Fruit fly (Drosophila melanogaster): ENCODE measurements around the gene hemo.

dm6 chr3R:18515010-18515409, 50.0 kb downstream of the hemo start:
- TF ChIP-seq CG16779 (tag; optimal IDR thresholded peaks at IDR 0.05) (no peak), CG4318 (GFP tag; optimal IDR thresholded peaks at IDR 0.05) (no peak), eg (GFP tag; IDR thresholded peaks at IDR 0.05) (no peak)

Measured in whole organism, prepupa.